Fruit fly (Drosophila melanogaster) whole organism, embryonic: Measurements from ENCODE around the gene CG5359.

Experiments used
- Adf1 ChIP-seq: fragments of 200-800 bp; sonication (Bioruptor generic); IDR thresholded peaks from 2 replicates; pipeline ENCODE4 v1.3.6; 2022; ENCODE audit warnings: missing biosample characterization, missing genetic modification characterization
- CG10431 ChIP-seq: fragments of 200-800 bp; sonication (Bioruptor generic); optimal IDR thresholded peaks from 3 replicates; lab custom pipeline; 2018; ENCODE audit warnings: missing biosample characterization, mild to moderate bottlenecking, missing genetic modification characterization
- CG12071 ChIP-seq: fragments of 200-800 bp; sonication (Bioruptor generic); optimal IDR thresholded peaks from 3 replicates; lab custom pipeline; 2018; ENCODE audit warnings: missing biosample characterization, mild to moderate bottlenecking, missing genetic modification characterization
- CG12236 ChIP-seq: fragments of 200-800 bp; sonication (Bioruptor generic); optimal IDR thresholded peaks from 2 replicates; lab custom pipeline; 2016; ENCODE audit warnings: missing biosample characterization, missing genetic modification characterization
- CG12942 ChIP-seq: fragments of 200-800 bp; sonication (Bioruptor generic); optimal IDR thresholded peaks from 3 replicates; lab custom pipeline; 2016; ENCODE audit warnings: missing biosample characterization, missing genetic modification characterization
- CG14014 ChIP-seq: fragments of 200-800 bp; sonication (Bioruptor generic); IDR thresholded peaks from 2 replicates; pipeline ENCODE4 v1.3.6; 2022; ENCODE audit warnings: missing biosample characterization, missing genetic modification characterization
- CG16863 ChIP-seq: fragments of 200-800 bp; sonication (Bioruptor generic); optimal IDR thresholded peaks from 3 replicates; lab custom pipeline; 2016; ENCODE audit warnings: missing biosample characterization, missing genetic modification characterization
- CG17361 ChIP-seq: fragments of 200-800 bp; sonication (Bioruptor generic); IDR thresholded peaks from 3 replicates; pipeline ENCODE4 v1.3.6; 2022; ENCODE audit warnings: missing biosample characterization, missing genetic modification characterization
- CG17829 ChIP-seq: fragments of 200-800 bp; optimal IDR thresholded peaks from 2 replicates; lab custom pipeline; 2019; ENCODE audit warnings: missing biosample characterization, mild to moderate bottlenecking, missing genetic modification characterization, moderate library complexity
- CG1832 ChIP-seq: fragments of 200-800 bp; sonication (Bioruptor generic); optimal IDR thresholded peaks from 2 replicates; lab custom pipeline; 2017; ENCODE audit warnings: missing biosample characterization, mild to moderate bottlenecking, missing genetic modification characterization, inconsistent platforms
- CG2712 ChIP-seq: fragments of 200-800 bp; optimal IDR thresholded peaks from 3 replicates; lab custom pipeline; 2019; ENCODE audit warnings: missing biosample characterization, mild to moderate bottlenecking, missing genetic modification characterization, moderate library complexity
- CG30403 ChIP-seq: fragments of 200-800 bp; sonication (Bioruptor generic); optimal IDR thresholded peaks from 3 replicates; lab custom pipeline; 2016; ENCODE audit warnings: missing biosample characterization, missing genetic modification characterization
- CG3163 ChIP-seq: fragments of 200-800 bp; sonication (Bioruptor generic); optimal IDR thresholded peaks from 3 replicates; lab custom pipeline; 2016; ENCODE audit warnings: missing biosample characterization, missing genetic modification characterization
- CG33557 ChIP-seq: fragments of 200-800 bp; sonication (Bioruptor generic); optimal IDR thresholded peaks from 2 replicates; lab custom pipeline; 2019; ENCODE audit warnings: missing biosample characterization, mild to moderate bottlenecking, missing genetic modification characterization, moderate library complexity
- CG6854 ChIP-seq: fragments of 200-800 bp; sonication (Bioruptor generic); optimal IDR thresholded peaks from 3 replicates; lab custom pipeline; 2017; ENCODE audit warnings: missing biosample characterization, mild to moderate bottlenecking, missing genetic modification characterization
- CG8281 ChIP-seq: fragments of 200-800 bp; sonication (Bioruptor generic); optimal IDR thresholded peaks from 2 replicates; lab custom pipeline; 2018; ENCODE audit warnings: missing biosample characterization, mild to moderate bottlenecking, missing genetic modification characterization, moderate library complexity
- Dll ChIP-seq: fragments of 200-800 bp; sonication (Bioruptor generic); IDR thresholded peaks from 4 replicates; pipeline ENCODE4 v1.3.6; 2022; ENCODE audit warnings: missing biosample characterization, missing genetic modification characterization; ENCODE audit not compliant: partially characterized antibody
- Hr39 ChIP-seq: fragments of >200 bp; optimal IDR thresholded peaks from 2 replicates; lab custom pipeline; 2017
- Hr78 ChIP-seq, 2 experiments: fragments of 200-800 bp in 1 of 2; fragments of >200 bp in 1 of 2; sonication (Bioruptor generic) in 1 of 2; optimal IDR thresholded peaks; 2 replicates each; lab custom pipeline; 2017 to 2019; ENCODE audit warnings: missing biosample characterization in 2 of 2, missing genetic modification characterization in 2 of 2, mild to moderate bottlenecking in 1 of 2, moderate library complexity in 1 of 2
- Lim3 ChIP-seq: fragments of 200-800 bp; sonication (Bioruptor generic); IDR thresholded peaks from 2 replicates; pipeline ENCODE4 v1.3.6; 2022; ENCODE audit warnings: missing biosample characterization, missing genetic modification characterization
- MBD-R2 ChIP-seq: fragments of 200-800 bp; sonication (Bioruptor generic); IDR thresholded peaks from 2 replicates; pipeline ENCODE4 v1.3.6; 2022; ENCODE audit warnings: missing biosample characterization, missing genetic modification characterization
- MTF-1 ChIP-seq: fragments of 200-800 bp; sonication (Bioruptor generic); optimal IDR thresholded peaks from 2 replicates; lab custom pipeline; 2018; ENCODE audit warnings: missing biosample characterization, mild to moderate bottlenecking, missing genetic modification characterization, borderline replicate concordance
- NC2β ChIP-seq: fragments of 200-800 bp; sonication (Bioruptor generic); optimal IDR thresholded peaks from 2 replicates; lab custom pipeline; 2016; ENCODE audit warnings: missing biosample characterization, missing genetic modification characterization
- Nf-YB ChIP-seq: fragments of 200-800 bp; sonication (Bioruptor generic); optimal IDR thresholded peaks from 3 replicates; lab custom pipeline; 2019; ENCODE audit warnings: missing biosample characterization, mild to moderate bottlenecking, missing genetic modification characterization, moderate library complexity
- Nf-YC ChIP-seq: fragments of 200-800 bp; optimal IDR thresholded peaks from 3 replicates; lab custom pipeline; 2019; ENCODE audit warnings: missing biosample characterization, mild to moderate bottlenecking, missing genetic modification characterization, moderate library complexity
- Spps ChIP-seq: fragments of 200-800 bp; sonication (Bioruptor generic); optimal IDR thresholded peaks from 2 replicates; lab custom pipeline; 2018; ENCODE audit warnings: missing biosample characterization, mild to moderate bottlenecking, missing genetic modification characterization
- Vsx1 ChIP-seq: fragments of 200-800 bp; sonication (Bioruptor generic); optimal IDR thresholded peaks from 2 replicates; lab custom pipeline; 2017; ENCODE audit warnings: missing biosample characterization, mild to moderate bottlenecking, missing genetic modification characterization, missing genetic modification reagents
- al ChIP-seq: fragments of 200-800 bp; sonication (Bioruptor generic); IDR thresholded peaks from 2 replicates; pipeline ENCODE4 v1.3.6; 2022; ENCODE audit warnings: missing biosample characterization, missing genetic modification characterization
- ash1 ChIP-seq: fragments of 200-800 bp; sonication (Bioruptor generic); optimal IDR thresholded peaks from 2 replicates; lab custom pipeline; 2018; ENCODE audit warnings: missing biosample characterization, mild to moderate bottlenecking, missing genetic modification characterization
- cad ChIP-seq: fragments of >200 bp; optimal IDR thresholded peaks from 2 replicates; lab custom pipeline; 2017; ENCODE audit warnings: missing biosample characterization, missing genetic modification characterization
- cas ChIP-seq: fragments of 200-800 bp; sonication (Bioruptor generic); IDR thresholded peaks from 2 replicates; pipeline ENCODE4 v1.3.6; 2022; ENCODE audit warnings: missing biosample characterization, missing genetic modification characterization
- croc ChIP-seq: fragments of 200-800 bp; sonication (Bioruptor generic); conservative IDR thresholded peaks from 3 replicates; pipeline ENCODE4 v1.3.6; 2022; ENCODE audit warnings: missing biosample characterization, missing genetic modification characterization
- da ChIP-seq: fragments of 200-800 bp; sonication (Bioruptor generic); optimal IDR thresholded peaks from 2 replicates; lab custom pipeline; 2016; ENCODE audit warnings: missing biosample characterization, missing genetic modification characterization
- dm ChIP-seq: fragments of 200-800 bp; sonication (Bioruptor generic); optimal IDR thresholded peaks from 3 replicates; lab custom pipeline; 2016; ENCODE audit warnings: missing biosample characterization, missing genetic modification characterization
- en ChIP-seq: fragments of 200-800 bp; sonication (Bioruptor generic); optimal IDR thresholded peaks from 2 replicates; lab custom pipeline; 2016; ENCODE audit warnings: missing biosample characterization, missing genetic modification characterization
- esg ChIP-seq: fragments of 200-800 bp; sonication (Bioruptor generic); conservative IDR thresholded peaks from 2 replicates; pipeline ENCODE4 v1.3.6; 2022; ENCODE audit warnings: missing biosample characterization, missing genetic modification characterization
- ewg ChIP-seq: fragments of 200-800 bp; sonication (Bioruptor generic); optimal IDR thresholded peaks from 3 replicates; lab custom pipeline; 2017; ENCODE audit warnings: mild to moderate bottlenecking, missing biosample characterization, missing genetic modification reagents, missing genetic modification characterization
- gce ChIP-seq: fragments of 200-800 bp; sonication (Bioruptor generic); IDR thresholded peaks from 3 replicates; pipeline ENCODE4 v1.3.6; 2022; ENCODE audit warnings: missing biosample characterization, missing genetic modification characterization
- gsb ChIP-seq: fragments of 200-800 bp; sonication (Bioruptor generic); IDR thresholded peaks from 2 replicates; pipeline ENCODE4 v1.3.6; 2022; ENCODE audit warnings: missing biosample characterization, missing genetic modification characterization
- hb ChIP-seq: fragments of 200-800 bp; sonication (Bioruptor generic); IDR thresholded peaks from 3 replicates; pipeline ENCODE4 v1.3.6; 2022; ENCODE audit warnings: missing biosample characterization, missing genetic modification characterization; ENCODE audit not compliant: partially characterized antibody
- jumu ChIP-seq: fragments of 200-800 bp; sonication (Bioruptor generic); optimal IDR thresholded peaks from 3 replicates; lab custom pipeline; 2016; ENCODE audit warnings: missing biosample characterization, missing genetic modification characterization
- kay ChIP-seq: fragments of 200-800 bp; sonication (Bioruptor generic); optimal IDR thresholded peaks from 2 replicates; lab custom pipeline; 2016; ENCODE audit warnings: missing biosample characterization, missing genetic modification characterization
- lab ChIP-seq: fragments of 200-800 bp; sonication (Bioruptor generic); optimal IDR thresholded peaks from 3 replicates; lab custom pipeline; 2017; ENCODE audit warnings: missing biosample characterization, missing genetic modification characterization, mild to moderate bottlenecking, moderate library complexity, missing genetic modification reagents
- odd ChIP-seq: fragments of 200-800 bp; sonication (Bioruptor generic); optimal IDR thresholded peaks from 2 replicates; lab custom pipeline; 2017; ENCODE audit warnings: missing biosample characterization, mild to moderate bottlenecking, missing genetic modification characterization
- pan ChIP-seq, 4 experiments: fragments of >200 bp in 3 of 4; fragments of 200-800 bp in 1 of 4; sonication (Bioruptor generic) in 1 of 4; optimal IDR thresholded peaks in 3 of 4; IDR thresholded peaks in 1 of 4; 2 replicates each; pipeline versions ENCODE4 v1.3.6 to Lab custom; 2017 to 2022; ENCODE audit warnings: missing biosample characterization in 2 of 4, missing genetic modification characterization in 2 of 4, mixed read lengths in 1 of 4
- pros ChIP-seq: fragments of 200-800 bp; sonication (Bioruptor generic); optimal IDR thresholded peaks from 3 replicates; lab custom pipeline; 2019; ENCODE audit warnings: missing biosample characterization, mild to moderate bottlenecking, missing genetic modification characterization, moderate library complexity
- scrt ChIP-seq: fragments of 200-800 bp; sonication (Bioruptor generic); optimal IDR thresholded peaks from 2 replicates; lab custom pipeline; 2018; ENCODE audit warnings: missing biosample characterization, mild to moderate bottlenecking, missing genetic modification characterization, moderate library complexity
- sr ChIP-seq: fragments of 200-800 bp; sonication (Bioruptor generic); IDR thresholded peaks from 3 replicates; pipeline ENCODE4 v1.3.6; 2022; ENCODE audit warnings: missing biosample characterization, missing genetic modification characterization
- unc-4 ChIP-seq: fragments of 200-800 bp; sonication (Bioruptor generic); IDR thresholded peaks from 2 replicates; pipeline ENCODE4 v1.3.6; 2022; ENCODE audit warnings: missing biosample characterization, missing genetic modification characterization; ENCODE audit not compliant: partially characterized antibody

The CG5359 gene

DNA sequence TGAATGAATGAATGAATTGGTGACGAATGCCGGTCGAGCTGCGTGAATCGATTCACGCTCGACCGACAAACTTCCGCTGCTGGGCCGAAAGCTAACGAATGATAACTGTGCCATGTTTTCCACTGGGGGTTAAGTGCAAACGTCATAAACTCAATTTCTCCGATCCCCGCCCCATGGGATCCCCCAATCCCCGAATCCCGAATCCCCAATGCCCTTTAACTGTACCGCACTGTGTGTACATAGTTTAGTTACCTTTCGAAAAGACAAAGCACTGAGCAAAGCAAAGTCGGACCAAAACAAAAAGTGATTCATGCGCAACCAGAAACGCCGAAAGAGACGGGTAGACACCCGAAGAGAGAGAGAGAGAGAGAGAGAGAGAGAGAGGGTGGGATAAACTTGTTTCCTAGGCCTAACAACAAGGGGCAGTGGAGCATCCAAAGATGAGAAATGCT is 33.9 kb upstream of the CG5359 start (continued):
- TF ChIP-seq cad (no peak), CG8281 (peak; percentile 35), kay (GFP tag; lab: Kevin White, UChicago) (peak; percentile 80), CG17361 (peak; percentile 32; the same call in 1 of the 3 replicates), Lim3 (GFP tag; lab: Robert Waterston, UW) (no peak), Spps (tag; lab: Kevin White, UChicago) (no peak), sr (GFP tag; lab: Robert Waterston, UW) (no peak), CG30403 (GFP tag; lab: Kevin White, UChicago) (no peak), hb (GFP tag; lab: Robert Waterston, UW) (no peak), esg (GFP tag; lab: Robert Waterston, UW) (no peak), Dll (0 out of 4 replicates have a peak, but pooled peaks have one; percentile 17), Hr78 (GFP tag; optimal IDR thresholded peaks at IDR 0.05; lab: Kevin White, UChicago) (peak in 1 of 2 experiments; percentile 63), Nf-YC (peak; percentile 28), pan (optimal IDR thresholded peaks at IDR 0.05; lab: Kevin White, UChicago) (no peak), pan (GFP tag; optimal IDR thresholded peaks at IDR 0.05 in 1 of 2, IDR thresholded peaks at IDR 0.05 in 1 of 2) (peak in 1 of 2 experiments; percentile 35), ewg (peak; percentile 24), Adf1 (GFP tag; lab: Robert Waterston, UW) (no peak), pros (GFP tag; lab: Kevin White, UChicago) (peak; percentile 32), Hr39 (lab: Kevin White, UChicago) (no peak)

DNA sequence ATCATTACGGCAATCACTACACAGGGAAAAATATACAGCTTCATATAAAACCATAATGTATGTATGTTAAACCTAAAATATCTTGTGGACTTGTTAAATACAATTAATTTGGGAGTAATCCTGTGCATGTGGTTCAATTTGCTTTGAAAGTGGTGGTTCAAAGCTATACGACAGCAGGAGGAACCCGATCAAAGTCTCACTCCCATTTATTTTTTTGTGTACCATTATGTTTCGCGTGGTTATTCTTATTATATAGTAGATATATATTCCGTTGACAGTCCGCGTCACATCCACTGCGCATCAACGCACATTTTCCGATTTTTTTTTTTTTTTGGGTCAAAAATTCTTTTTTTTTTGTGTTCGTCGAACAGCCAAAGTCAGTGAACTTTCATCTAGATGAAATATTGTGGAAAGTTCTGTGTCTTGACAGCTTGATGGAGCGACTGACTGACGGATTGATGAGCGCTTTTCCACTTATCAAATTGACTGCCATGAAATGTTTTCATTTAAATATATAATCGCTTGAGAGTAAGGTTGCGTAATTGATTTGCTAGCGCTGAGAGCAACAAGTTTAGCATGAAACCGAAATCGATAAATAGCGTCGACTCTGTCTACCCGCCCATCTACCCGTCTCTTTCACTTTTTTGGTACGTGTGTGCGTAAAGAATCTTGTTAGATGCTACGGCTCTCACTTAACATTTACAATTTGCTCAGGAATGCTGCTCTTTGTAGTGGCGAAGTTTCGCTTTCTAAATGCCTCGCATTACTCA is 32.1 kb upstream of the CG5359 start:
- TF ChIP-seq da (GFP tag; lab: Kevin White, UChicago) (no peak), CG6854 (GFP tag; lab: Kevin White, UChicago) (no peak), Nf-YB (GFP tag; lab: Kevin White, UChicago) (no peak), MTF-1 (no peak), gsb (GFP tag; lab: Robert Waterston, UW) (no peak), unc-4 (no peak), al (GFP tag; lab: Robert Waterston, UW) (no peak), jumu (GFP tag; lab: Kevin White, UChicago) (no peak), CG17829 (tag; lab: Kevin White, UChicago) (peak; percentile 18), cas (GFP tag; lab: Robert Waterston, UW) (no peak), CG16863 (GFP tag; lab: Kevin White, UChicago) (no peak), CG12071 (GFP tag; lab: Kevin White, UChicago) (no peak), en (GFP tag; lab: Kevin White, UChicago) (no peak), ash1 (no peak), CG12236 (GFP tag; lab: Kevin White, UChicago) (no peak), Vsx1 (peak; percentile 4), CG2712 (tag; lab: Kevin White, UChicago) (peak; percentile 22), lab (GFP tag; lab: Kevin White, UChicago) (peak; percentile 30), CG1832 (GFP tag; lab: Kevin White, UChicago) (no peak), CG10431 (GFP tag; lab: Kevin White, UChicago) (no peak), CG14014 (GFP tag; lab: Robert Waterston, UW) (no peak), gce (GFP tag; lab: Robert Waterston, UW) (no peak), scrt (GFP tag; lab: Kevin White, UChicago) (peak; percentile 53), NC2β (GFP tag; lab: Kevin White, UChicago) (no peak), odd (GFP tag; lab: Kevin White, UChicago) (no peak), CG3163 (GFP tag; lab: Kevin White, UChicago) (no peak), CG33557 (no peak), CG12942 (GFP tag; lab: Kevin White, UChicago) (no peak), dm (GFP tag; lab: Kevin White, UChicago) (no peak), MBD-R2 (no peak), croc (GFP tag; lab: Robert Waterston, UW) (no peak)
